Fruit fly (Drosophila melanogaster): ENCODE data around the gene Ype.

The Ype gene

dm6 chrX:13383770-13384169 is 3.4 kb downstream of the Ype start (continued):
- TF ChIP-seq dac (GFP tag; optimal IDR thresholded peaks at IDR 0.05) (peak; percentile 33), Gug (GFP tag; IDR thresholded peaks at IDR 0.05) (peak; percentile 36; the same call in 1 of the 2 replicates), CG11902 (GFP tag; optimal IDR thresholded peaks at IDR 0.05) (peak; percentile 27), CG8632 (GFP tag; optimal IDR thresholded peaks at IDR 0.05) (peak; percentile 42), ss (GFP tag; optimal IDR thresholded peaks at IDR 0.05) (peak; percentile 56 to 62), Met (GFP tag; optimal IDR thresholded peaks at IDR 0.05) (peak; percentile 74), CG10669 (GFP tag; optimal IDR thresholded peaks at IDR 0.05) (peak; percentile 41), CG6163 (GFP tag; IDR thresholded peaks at IDR 0.05) (peak; percentile 76), fd85E (GFP tag; optimal IDR thresholded peaks at IDR 0.05) (no peak), Eip78C (GFP tag) (peak; percentile 75), acj6 (GFP tag; optimal IDR thresholded peaks at IDR 0.05) (peak; percentile 64), CG11294 (GFP tag; IDR thresholded peaks at IDR 0.05) (no peak), Smox (GFP tag; optimal IDR thresholded peaks at IDR 0.05) (peak; percentile 64), CG6792 (GFP tag; optimal IDR thresholded peaks at IDR 0.05) (peak; percentile 48), CG3032 (tag; optimal IDR thresholded peaks at IDR 0.05) (peak; percentile 15), CG11762 (GFP tag; optimal IDR thresholded peaks at IDR 0.05; ENCODE audit: insufficient read depth) (peak; percentile 2), pdm3 (GFP tag; optimal IDR thresholded peaks at IDR 0.05) (peak; percentile 73), Ets21C (GFP tag; optimal IDR thresholded peaks at IDR 0.05) (peak; percentile 52), Sox14 (GFP tag; optimal IDR thresholded peaks at IDR 0.05) (peak; percentile 69), Sox102F (GFP tag; optimal IDR thresholded peaks at IDR 0.05) (peak; percentile 37), Eip75B (GFP tag; optimal IDR thresholded peaks at IDR 0.05) (peak; percentile 45)

- TF ChIP-seq OdsH (GFP tag; optimal IDR thresholded peaks at IDR 0.05) (peak; percentile 52), achi (GFP tag; optimal IDR thresholded peaks at IDR 0.05) (peak; percentile 58), Hr38 (GFP tag; optimal IDR thresholded peaks at IDR 0.05) (no peak), Blimp-1 (GFP tag; optimal IDR thresholded peaks at IDR 0.05) (no peak), CG9139 (GFP tag; optimal IDR thresholded peaks at IDR 0.05) (no peak), Lpt (GFP tag; optimal IDR thresholded peaks at IDR 0.05) (peak; percentile 51), CG10669 (GFP tag; optimal IDR thresholded peaks at IDR 0.05) (peak; percentile 61), CG6808 (GFP tag; optimal IDR thresholded peaks at IDR 0.05) (peak; percentile 5), pdm3 (GFP tag; optimal IDR thresholded peaks at IDR 0.05) (peak; percentile 69), CG6854 (GFP tag; optimal IDR thresholded peaks at IDR 0.05) (no peak), CG6792 (GFP tag; optimal IDR thresholded peaks at IDR 0.05) (peak; percentile 36), CG10631 (GFP tag; optimal IDR thresholded peaks at IDR 0.05) (peak; percentile 56), fd59A (GFP tag; optimal IDR thresholded peaks at IDR 0.05) (peak; percentile 32), CG7368 (GFP tag; optimal IDR thresholded peaks at IDR 0.05) (peak; percentile 37), ss (GFP tag; optimal IDR thresholded peaks at IDR 0.05) (peak in 1 of 2 experiments; percentile 25), lz (GFP tag; optimal IDR thresholded peaks at IDR 0.05) (peak; percentile 13), fkh (GFP tag; optimal IDR thresholded peaks at IDR 0.05) (no peak), Hr4 (GFP tag; optimal IDR thresholded peaks at IDR 0.05) (peak; percentile 55), CG6163 (GFP tag; IDR thresholded peaks at IDR 0.05) (peak; percentile 68), Met (GFP tag; optimal IDR thresholded peaks at IDR 0.05) (peak; percentile 47), Sox14 (GFP tag; optimal IDR thresholded peaks at IDR 0.05) (peak; percentile 44), CG8632 (GFP tag; optimal IDR thresholded peaks at IDR 0.05) (peak; percentile 52), CG16779 (tag; optimal IDR thresholded peaks at IDR 0.05) (peak; percentile 21), Eip78C (GFP tag) (peak; percentile 88), Eip93F (GFP tag; optimal IDR thresholded peaks at IDR 0.05) (no peak), topi (GFP tag; optimal IDR thresholded peaks at IDR 0.05) (peak; percentile 31), CG8319 (GFP tag; optimal IDR thresholded peaks at IDR 0.05) (peak; percentile 14), vri (GFP tag; optimal IDR thresholded peaks at IDR 0.05) (peak; percentile 16), CG32006 (GFP tag; optimal IDR thresholded peaks at IDR 0.05) (peak; percentile 61), Sox102F (GFP tag; optimal IDR thresholded peaks at IDR 0.05) (no peak), CG3919 (GFP tag; optimal IDR thresholded peaks at IDR 0.05) (peak; percentile 53), svp (GFP tag) (peak; percentile 22), CG1621 (tag; optimal IDR thresholded peaks at IDR 0.05) (peak; percentile 49), spab (GFP tag; optimal IDR thresholded peaks at IDR 0.05) (peak; percentile 32), fd85E (GFP tag; optimal IDR thresholded peaks at IDR 0.05) (no peak), CG34406 (GFP tag; optimal IDR thresholded peaks at IDR 0.05) (peak; percentile 22), dsx (GFP tag; optimal IDR thresholded peaks at IDR 0.05; ENCODE audit: poor library complexity, severe bottlenecking) (no peak), dac (GFP tag; optimal IDR thresholded peaks at IDR 0.05) (peak; percentile 14), Sox15 (GFP tag; optimal IDR thresholded peaks at IDR 0.05) (peak; percentile 16), eg (GFP tag; IDR thresholded peaks at IDR 0.05) (peak; percentile 47; the same call in 1 of the 3 replicates)
Observed at dm6 chrX:13376520-13376919, 10.7 kb downstream of the Ype start.
